Fruit fly (Drosophila melanogaster) whole organism, embryonic: ENCODE results near the gene nerfin-2.
A peak's percentile ranks its signal among the peaks of the same experiment; 100 is the strongest.

ENCODE experiments used
- Atf6 ChIP-seq: fragments of 200-800 bp; sonication (Bioruptor generic); IDR thresholded peaks from 2 replicates; pipeline ENCODE4 v1.3.6; 2022; ENCODE audit warnings: missing biosample characterization, missing genetic modification characterization
- Awh ChIP-seq: fragments of 200-800 bp; sonication (Bioruptor generic); IDR thresholded peaks from 2 replicates; pipeline ENCODE4, ENCODE4 v1.3.6; 2022; ENCODE audit warnings: missing biosample characterization, missing genetic modification characterization
- BEAF-32 ChIP-seq: fragments of 200-800 bp; sonication (Bioruptor generic); optimal IDR thresholded peaks from 3 replicates; lab custom pipeline; 2017; ENCODE audit warnings: missing biosample characterization, missing genetic modification characterization, mild to moderate bottlenecking, moderate library complexity, missing genetic modification reagents
- CG1024 ChIP-seq: fragments of 200-800 bp; sonication (Bioruptor generic); IDR thresholded peaks from 2 replicates; pipeline ENCODE4 v1.3.6; 2022; ENCODE audit warnings: missing biosample characterization, missing genetic modification characterization
- CG12071 ChIP-seq: fragments of 200-800 bp; sonication (Bioruptor generic); optimal IDR thresholded peaks from 3 replicates; lab custom pipeline; 2018; ENCODE audit warnings: missing biosample characterization, mild to moderate bottlenecking, missing genetic modification characterization
- CG14667 ChIP-seq: fragments of 200-800 bp; sonication (Bioruptor generic); IDR thresholded peaks from 2 replicates; pipeline ENCODE4 v1.3.6; 2022; ENCODE audit warnings: missing biosample characterization, missing genetic modification characterization
- CG14860 ChIP-seq: fragments of 200-800 bp; sonication (Bioruptor generic); IDR thresholded peaks from 3 replicates; pipeline ENCODE4 v1.3.6; 2022; ENCODE audit warnings: missing biosample characterization, missing genetic modification characterization; ENCODE audit not compliant: partially characterized antibody
- CG17186 ChIP-seq: fragments of 200-800 bp; sonication (Bioruptor generic); optimal IDR thresholded peaks from 3 replicates; lab custom pipeline; 2017; ENCODE audit warnings: missing biosample characterization, missing genetic modification reagents, missing genetic modification characterization
- CG1832 ChIP-seq: fragments of 200-800 bp; sonication (Bioruptor generic); optimal IDR thresholded peaks from 2 replicates; lab custom pipeline; 2017; ENCODE audit warnings: missing biosample characterization, mild to moderate bottlenecking, missing genetic modification characterization, inconsistent platforms
- CG2116 ChIP-seq: fragments of 200-800 bp; sonication (Bioruptor generic); optimal IDR thresholded peaks from 3 replicates; lab custom pipeline; 2018; ENCODE audit warnings: missing biosample characterization, mild to moderate bottlenecking, missing genetic modification characterization
- CG2712 ChIP-seq: fragments of 200-800 bp; optimal IDR thresholded peaks from 3 replicates; lab custom pipeline; 2019; ENCODE audit warnings: missing biosample characterization, mild to moderate bottlenecking, missing genetic modification characterization, moderate library complexity
- CG31365 ChIP-seq: fragments of 200-800 bp; sonication (Bioruptor generic); optimal IDR thresholded peaks from 2 replicates; lab custom pipeline; 2018; ENCODE audit warnings: missing biosample characterization, mild to moderate bottlenecking, missing genetic modification characterization
- CG3281 ChIP-seq: fragments of 200-800 bp; sonication (Bioruptor generic); optimal IDR thresholded peaks from 3 replicates; lab custom pipeline; 2017; ENCODE audit warnings: missing biosample characterization, mild to moderate bottlenecking, missing genetic modification characterization
- CG33557 ChIP-seq: fragments of 200-800 bp; sonication (Bioruptor generic); optimal IDR thresholded peaks from 2 replicates; lab custom pipeline; 2019; ENCODE audit warnings: missing biosample characterization, mild to moderate bottlenecking, missing genetic modification characterization, moderate library complexity
- CG34422 ChIP-seq: fragments of 200-800 bp; sonication (Bioruptor generic); IDR thresholded peaks from 3 replicates; pipeline ENCODE4 v1.3.6; 2022; ENCODE audit warnings: missing biosample characterization, missing genetic modification characterization
- CG3838 ChIP-seq: fragments of 200-800 bp; sonication (Bioruptor generic); optimal IDR thresholded peaks from 3 replicates; lab custom pipeline; 2016; ENCODE audit warnings: missing biosample characterization, missing genetic modification characterization
- CG5953 ChIP-seq: fragments of 200-800 bp; sonication (Bioruptor generic); IDR thresholded peaks from 2 replicates; pipeline ENCODE4 v1.3.6; 2022; ENCODE audit warnings: missing biosample characterization, missing genetic modification characterization
- CG6272 ChIP-seq: fragments of 200-800 bp; sonication (Bioruptor generic); IDR thresholded peaks from 2 replicates; pipeline ENCODE4 v1.3.6; 2022; ENCODE audit warnings: missing biosample characterization, missing genetic modification characterization
- CG6791 ChIP-seq: fragments of 200-800 bp; sonication (Bioruptor generic); IDR thresholded peaks from 3 replicates; pipeline ENCODE4 v1.3.6; 2022; ENCODE audit warnings: missing biosample characterization, missing genetic modification characterization; ENCODE audit not compliant: partially characterized antibody
- CG7839 ChIP-seq: fragments of 200-800 bp; sonication (Bioruptor generic); optimal IDR thresholded peaks from 3 replicates; lab custom pipeline; 2018; ENCODE audit warnings: missing biosample characterization, mild to moderate bottlenecking, missing genetic modification characterization, moderate library complexity
- Dfd ChIP-seq, 2 experiments: fragments of >200 bp; optimal IDR thresholded peaks; 2 replicates each; lab custom pipeline; 2017; ENCODE audit warnings: missing biosample characterization in 2 of 2, missing genetic modification characterization in 2 of 2
- Dll ChIP-seq: fragments of 200-800 bp; sonication (Bioruptor generic); IDR thresholded peaks from 4 replicates; pipeline ENCODE4 v1.3.6; 2022; ENCODE audit warnings: missing biosample characterization, missing genetic modification characterization; ENCODE audit not compliant: partially characterized antibody
- E2f2 ChIP-seq: fragments of 200-800 bp; sonication (Bioruptor generic); IDR thresholded peaks from 2 replicates; pipeline ENCODE4 v1.3.6; 2022; ENCODE audit warnings: missing biosample characterization, missing genetic modification characterization
- ERR ChIP-seq: fragments of 200-800 bp; sonication (Bioruptor generic); optimal IDR thresholded peaks from 2 replicates; lab custom pipeline; 2016; ENCODE audit warnings: missing biosample characterization, missing genetic modification characterization
- Eip74EF ChIP-seq, 2 experiments: fragments of 200-800 bp in 1 of 2; fragments of >200 bp in 1 of 2; sonication (Bioruptor generic) in 1 of 2; optimal IDR thresholded peaks; 2 replicates each; lab custom pipeline; 2017 to 2019; ENCODE audit warnings: missing biosample characterization in 2 of 2, missing genetic modification characterization in 2 of 2, mild to moderate bottlenecking in 1 of 2, moderate library complexity in 1 of 2
- GATAe ChIP-seq: fragments of 200-800 bp; sonication (Bioruptor generic); conservative IDR thresholded peaks from 2 replicates; pipeline ENCODE4 v1.3.6; 2022; ENCODE audit warnings: missing biosample characterization, missing genetic modification characterization
- Lhr ChIP-seq: fragments of 200-800 bp; sonication (Bioruptor generic); optimal IDR thresholded peaks from 3 replicates; lab custom pipeline; 2017; ENCODE audit warnings: mild to moderate bottlenecking, missing biosample characterization, missing genetic modification reagents, missing genetic modification characterization
- Max ChIP-seq: fragments of 200-800 bp; sonication (Bioruptor generic); optimal IDR thresholded peaks from 2 replicates; lab custom pipeline; 2016; ENCODE audit warnings: missing biosample characterization, mild to moderate bottlenecking, missing genetic modification characterization
- Myb ChIP-seq: fragments of 200-800 bp; sonication (Bioruptor generic); optimal IDR thresholded peaks from 2 replicates; lab custom pipeline; 2016; ENCODE audit warnings: missing biosample characterization, missing genetic modification characterization
- Nf-YC ChIP-seq: fragments of 200-800 bp; optimal IDR thresholded peaks from 3 replicates; lab custom pipeline; 2019; ENCODE audit warnings: missing biosample characterization, mild to moderate bottlenecking, missing genetic modification characterization, moderate library complexity
- Ravus ChIP-seq: fragments of 200-800 bp; sonication (Bioruptor generic); IDR thresholded peaks from 2 replicates; pipeline ENCODE4 v1.3.6; 2022; ENCODE audit warnings: missing biosample characterization, missing genetic modification characterization
- Sry-δ ChIP-seq: fragments of 200-800 bp; sonication (Bioruptor generic); optimal IDR thresholded peaks from 2 replicates; lab custom pipeline; 2016; ENCODE audit warnings: missing biosample characterization, missing genetic modification characterization
- YL-1 ChIP-seq: fragments of 200-800 bp; sonication (Bioruptor generic); optimal IDR thresholded peaks from 3 replicates; lab custom pipeline; 2017; ENCODE audit warnings: missing biosample characterization, mild to moderate bottlenecking, missing genetic modification characterization
- ab ChIP-seq: fragments of 200-800 bp; sonication (Bioruptor generic); optimal IDR thresholded peaks from 2 replicates; lab custom pipeline; 2016; ENCODE audit warnings: missing biosample characterization, missing genetic modification characterization
- al ChIP-seq: fragments of 200-800 bp; sonication (Bioruptor generic); IDR thresholded peaks from 2 replicates; pipeline ENCODE4 v1.3.6; 2022; ENCODE audit warnings: missing biosample characterization, missing genetic modification characterization
- ap ChIP-seq: fragments of 200-800 bp; sonication (Bioruptor generic); IDR thresholded peaks from 2 replicates; pipeline ENCODE4 v1.3.6; 2022; ENCODE audit warnings: missing biosample characterization, missing genetic modification characterization
- corto ChIP-seq: fragments of 200-800 bp; sonication (Bioruptor generic); optimal IDR thresholded peaks from 2 replicates; lab custom pipeline; 2016; ENCODE audit warnings: missing biosample characterization, mild to moderate bottlenecking, missing genetic modification characterization, moderate library complexity
- dm ChIP-seq: fragments of 200-800 bp; sonication (Bioruptor generic); optimal IDR thresholded peaks from 3 replicates; lab custom pipeline; 2016; ENCODE audit warnings: missing biosample characterization, missing genetic modification characterization
- h ChIP-seq: fragments of >200 bp; optimal IDR thresholded peaks from 2 replicates; lab custom pipeline; 2017
- jumu ChIP-seq: fragments of 200-800 bp; sonication (Bioruptor generic); optimal IDR thresholded peaks from 3 replicates; lab custom pipeline; 2016; ENCODE audit warnings: missing biosample characterization, missing genetic modification characterization
- mirr ChIP-seq: fragments of 200-800 bp; sonication (Bioruptor generic); optimal IDR thresholded peaks from 3 replicates; lab custom pipeline; 2018; ENCODE audit warnings: missing biosample characterization, mild to moderate bottlenecking, missing genetic modification characterization
- nmo ChIP-seq: fragments of 200-800 bp; sonication (Bioruptor generic); optimal IDR thresholded peaks from 2 replicates; lab custom pipeline; 2018; ENCODE audit warnings: missing biosample characterization, mild to moderate bottlenecking, missing genetic modification characterization, moderate library complexity
- pb ChIP-seq: fragments of 200-800 bp; sonication (Bioruptor generic); optimal IDR thresholded peaks from 3 replicates; lab custom pipeline; 2016; ENCODE audit warnings: missing biosample characterization, missing genetic modification characterization
- phol ChIP-seq: fragments of 200-800 bp; sonication (Bioruptor generic); optimal IDR thresholded peaks from 3 replicates; lab custom pipeline; 2018; ENCODE audit warnings: missing biosample characterization, mild to moderate bottlenecking, missing genetic modification characterization, moderate library complexity
- pzg ChIP-seq: fragments of 200-800 bp; sonication (Bioruptor generic); optimal IDR thresholded peaks from 3 replicates; lab custom pipeline; 2018; ENCODE audit warnings: missing biosample characterization, mild to moderate bottlenecking, missing genetic modification characterization, moderate library complexity
- sim ChIP-seq: fragments of 200-800 bp; sonication (Bioruptor generic); IDR thresholded peaks from 2 replicates; pipeline ENCODE4 v1.3.6; 2022; ENCODE audit warnings: missing biosample characterization, missing genetic modification characterization
- slbo ChIP-seq: fragments of 200-800 bp; sonication (Bioruptor generic); IDR thresholded peaks from 2 replicates; pipeline ENCODE4 v1.3.6; 2022; ENCODE audit warnings: missing biosample characterization, missing genetic modification characterization
- tna ChIP-seq: fragments of 200-800 bp; sonication (Bioruptor generic); IDR thresholded peaks from 2 replicates; pipeline ENCODE4 v1.3.6; 2022; ENCODE audit warnings: missing biosample characterization, missing genetic modification characterization; ENCODE audit not compliant: partially characterized antibody
- zen ChIP-seq: fragments of 200-800 bp; sonication (Bioruptor generic); optimal IDR thresholded peaks from 3 replicates; lab custom pipeline; 2018; ENCODE audit warnings: missing biosample characterization, mild to moderate bottlenecking, missing genetic modification characterization, moderate library complexity
- zf30C ChIP-seq: fragments of 200-800 bp; sonication (Bioruptor generic); optimal IDR thresholded peaks from 3 replicates; lab custom pipeline; 2018; ENCODE audit warnings: missing biosample characterization, mild to moderate bottlenecking, missing genetic modification characterization

Gene nerfin-2

DNA sequence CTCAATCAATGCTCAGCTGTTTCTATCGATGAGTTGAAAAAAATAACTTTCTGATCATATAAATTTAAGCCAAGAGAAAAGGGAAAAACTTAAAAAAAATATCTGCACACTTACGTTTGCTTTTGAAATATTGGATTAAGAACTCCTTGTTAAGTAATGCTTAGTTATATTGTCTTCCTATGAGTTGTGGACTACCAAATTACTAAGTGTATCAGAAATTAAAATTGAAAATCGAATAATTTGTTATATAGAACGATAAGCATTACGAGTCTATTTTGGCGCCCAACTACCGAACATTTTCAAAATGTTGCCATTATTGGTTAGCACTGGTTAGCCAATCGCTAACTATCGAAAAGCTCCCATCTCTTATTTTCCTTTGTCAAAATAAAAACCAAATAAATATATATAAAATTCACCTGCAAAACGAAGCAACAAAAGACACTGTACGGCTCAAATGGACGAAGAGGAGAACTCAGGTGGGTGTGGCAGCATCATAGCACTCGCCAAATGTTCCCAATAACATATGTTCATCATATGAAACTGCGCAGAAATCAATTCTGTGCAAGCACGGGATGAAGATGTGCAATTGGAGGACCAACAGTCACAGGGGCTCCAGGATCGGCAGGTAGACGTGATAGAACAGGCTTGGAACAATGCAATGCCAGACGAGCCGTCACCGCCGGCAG, 21.9 kb upstream of the nerfin-2 start, which contains the start of gene ohgt (continued):
- TF ChIP-seq CG31365 (tag; lab: Kevin White, UChicago) (no peak), Sry-δ (GFP tag; lab: Kevin White, UChicago) (peak; percentile 78), Myb (peak; percentile 29), zf30C (GFP tag; lab: Kevin White, UChicago) (no peak), Awh (GFP tag; lab: Robert Waterston, UW) (no peak), BEAF-32 (GFP tag; lab: Kevin White, UChicago) (peak; percentile 57), jumu (no peak), zen (tag; lab: Kevin White, UChicago) (peak; percentile 23), CG3838 (no peak), Nf-YC (tag; lab: Kevin White, UChicago) (peak; percentile 44), pzg (GFP tag; lab: Kevin White, UChicago) (peak; percentile 40), ab (GFP tag; lab: Kevin White, UChicago) (no peak), CG2116 (GFP tag; lab: Kevin White, UChicago) (peak; percentile 73), ERR (GFP tag; lab: Kevin White, UChicago) (no peak), CG14667 (no peak), CG1832 (GFP tag; lab: Kevin White, UChicago) (no peak), mirr (GFP tag; lab: Kevin White, UChicago) (no peak), Eip74EF (GFP tag; optimal IDR thresholded peaks at IDR 0.05; lab: Kevin White, UChicago) (peak in 1 of 2 experiments; percentile 6), E2f2 (peak; percentile 89), h (lab: Kevin White, UChicago) (no peak), pb (no peak), Ravus (GFP tag; lab: Robert Waterston, UW) (no peak), CG6272 (GFP tag; lab: Robert Waterston, UW) (no peak), YL-1 (GFP tag; lab: Kevin White, UChicago) (peak; percentile 36), CG33557 (GFP tag; lab: Kevin White, UChicago) (no peak), Lhr (GFP tag; lab: Kevin White, UChicago) (peak; percentile 22), phol (tag; lab: Kevin White, UChicago) (peak; percentile 50), CG12071 (no peak), CG14860 (GFP tag; lab: Robert Waterston, UW) (no peak; the same call in 2 of the 3 replicates), GATAe (GFP tag; lab: Robert Waterston, UW) (no peak), CG34422 (no peak), Dll (GFP tag; lab: Robert Waterston, UW) (0 out of 4 replicates have a peak, but pooled peaks have one; percentile 50), Dfd (GFP tag; optimal IDR thresholded peaks at IDR 0.05; lab: Kevin White, UChicago) (no peak), CG3281 (GFP tag; lab: Kevin White, UChicago) (peak; percentile 32), Atf6 (no peak), corto (no peak), Max (GFP tag; lab: Kevin White, UChicago) (no peak), ap (GFP tag; lab: Robert Waterston, UW) (no peak), CG1024 (no peak), slbo (GFP tag; lab: Robert Waterston, UW) (no peak), al (GFP tag; lab: Robert Waterston, UW) (no peak), CG5953 (GFP tag; lab: Robert Waterston, UW) (no peak), nmo (peak; percentile 33), CG17186 (no peak), dm (GFP tag; lab: Kevin White, UChicago) (no peak), sim (GFP tag; lab: Robert Waterston, UW) (no peak), CG2712 (tag; lab: Kevin White, UChicago) (peak; percentile 39), CG7839 (tag; lab: Kevin White, UChicago) (peak; percentile 28), tna (GFP tag; lab: Robert Waterston, UW) (no peak), CG6791 (GFP tag; lab: Robert Waterston, UW) (0 out of 3 replicates have a peak, but pooled peaks have one; percentile 21)
